Fruit fly (Drosophila melanogaster): Measurements from ENCODE around the gene CG15739.

Gene CG15739

dm6 chrX:11915154-11915593 is 42.1 kb downstream of the CG15739 start (continued):
- TF ChIP-seq yki (optimal IDR thresholded peaks at IDR 0.05) = no peak
- TF ChIP-seq dmrt99B (tag; optimal IDR thresholded peaks at IDR 0.05) = peak; percentile 94
- TF ChIP-seq CG11398 (GFP tag; optimal IDR thresholded peaks at IDR 0.05) = no peak
- peak; percentile 95 for TF ChIP-seq gem (tag; optimal IDR thresholded peaks at IDR 0.05)
- peak in 1 of 2 experiments; percentile 58 for TF ChIP-seq eve (GFP tag; optimal IDR thresholded peaks at IDR 0.05)
- peak; percentile 96 for TF ChIP-seq CG18262 (tag; optimal IDR thresholded peaks at IDR 0.05)
- peak; percentile 74 for TF ChIP-seq Awh (GFP tag; IDR thresholded peaks at IDR 0.05)
- TF ChIP-seq org-1 (GFP tag; optimal IDR thresholded peaks at IDR 0.05) = peak; percentile 86
- peak; percentile 81 for TF ChIP-seq CG2202 (tag; optimal IDR thresholded peaks at IDR 0.05)
- peak; percentile 87 for TF ChIP-seq CG15601 (tag; optimal IDR thresholded peaks at IDR 0.05)
- TF ChIP-seq cwo (GFP tag; optimal IDR thresholded peaks at IDR 0.05) = peak; percentile 77
- no peak for TF ChIP-seq mld (GFP tag; IDR thresholded peaks at IDR 0.05; ENCODE audit: partially characterized antibody)
- peak; percentile 85 for TF ChIP-seq CG4424 (GFP tag; optimal IDR thresholded peaks at IDR 0.05)

dm6 chrX:11917056-11917633 is 44.0 kb downstream of the CG15739 start, which contains the start of gene pot:
Gene pot (minus strand): TSS chrX:11917260.
- TF ChIP-seq Jarid2 (GFP tag; optimal IDR thresholded peaks at IDR 0.05) (peak; percentile 39), Med (GFP tag) (peak; percentile 55), z (GFP tag; IDR thresholded peaks at IDR 0.05) (0 out of 3 replicates have a peak, but pooled peaks have one; percentile 18), nom (GFP tag; optimal IDR thresholded peaks at IDR 0.05) (peak; percentile 7), Gug (GFP tag; IDR thresholded peaks at IDR 0.05) (no peak), chinmo (GFP tag; IDR thresholded peaks at IDR 0.05; ENCODE audit: partially characterized antibody) (peak; percentile 71; the same call in 2 of the 4 replicates), Sry-β (GFP tag; optimal IDR thresholded peaks at IDR 0.05) (peak; percentile 88), vvl (GFP tag; IDR thresholded peaks at IDR 0.05) (peak; percentile 34; the same call in 1 of the 2 replicates), Trl (optimal IDR thresholded peaks at IDR 0.05) (peak; percentile 56 to 59), Trl (GFP tag; optimal IDR thresholded peaks at IDR 0.05) (no peak), CG12769 (tag; optimal IDR thresholded peaks at IDR 0.05) (peak; percentile 46), Hmx (GFP tag; optimal IDR thresholded peaks at IDR 0.05) (no peak), CG10543 (GFP tag; optimal IDR thresholded peaks at IDR 0.05) (peak; percentile 8), sens (GFP tag) (peak; percentile 41), nerfin-1 (tag; optimal IDR thresholded peaks at IDR 0.05) (no peak), slou (GFP tag; optimal IDR thresholded peaks at IDR 0.05) (no peak), Bgb (GFP tag; IDR thresholded peaks at IDR 0.05; ENCODE audit: partially characterized antibody) (0 out of 2 replicates have a peak, but pooled peaks have one; percentile 14), Lim3 (GFP tag; IDR thresholded peaks at IDR 0.05) (no peak), eyg (GFP tag; optimal IDR thresholded peaks at IDR 0.05) (no peak), CG17612 (GFP tag; IDR thresholded peaks at IDR 0.05) (peak; percentile 84), row (GFP tag; IDR thresholded peaks at IDR 0.05) (peak; percentile 22; the same call in 1 of the 3 replicates), CG5180 (GFP tag; optimal IDR thresholded peaks at IDR 0.05) (peak; percentile 84), CG17385 (GFP tag; optimal IDR thresholded peaks at IDR 0.05) (no peak), hkb (optimal IDR thresholded peaks at IDR 0.05) (no peak), hkb (GFP tag; IDR thresholded peaks at IDR 0.05) (0 out of 2 replicates have a peak, but pooled peaks have one; percentile 21), CG8290 (GFP tag; optimal IDR thresholded peaks at IDR 0.05) (no peak), CG8290 (tag; optimal IDR thresholded peaks at IDR 0.05) (peak in 1 of 2 experiments; percentile 47), sqz (GFP tag; optimal IDR thresholded peaks at IDR 0.05) (peak; percentile 26)

Data from whole organism, embryonic.